Worm (Caenorhabditis elegans): ENCODE measurements around the gene pdha-1.

Gene pdha-1

DNA sequence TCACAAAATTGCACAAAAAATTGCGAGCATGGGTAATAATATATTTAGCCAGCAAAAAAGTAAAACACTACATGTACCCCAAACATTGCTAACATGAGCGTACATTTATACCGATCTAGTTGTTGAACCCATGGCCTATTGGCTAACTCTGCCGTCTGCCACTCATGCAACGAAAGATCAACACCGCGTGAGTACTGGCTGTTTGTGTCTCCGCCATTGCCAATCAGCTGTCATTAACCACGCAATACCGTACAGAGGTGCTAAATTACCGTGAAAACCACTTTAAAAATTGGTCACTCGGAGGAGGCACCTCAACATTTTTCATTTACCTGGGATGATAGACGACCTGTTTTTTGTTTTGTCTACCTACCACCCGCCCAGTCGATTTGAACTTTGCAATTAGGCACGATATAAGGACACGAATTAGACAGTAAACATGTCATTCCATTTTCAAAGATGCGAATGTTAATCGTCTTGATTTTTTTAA, 9.3 kb downstream of the pdha-1 start, which contains the start of gene K02C4.2 (continued):
- TF ChIP-seq dve-1 (tag; optimal IDR thresholded peaks at IDR 0.05; ENCODE audit: insufficient read depth) (peak; percentile 73), jun-1 (tag; optimal IDR thresholded peaks at IDR 0.05) (peak; percentile 31), fkh-10 (GFP tag; optimal IDR thresholded peaks at IDR 0.05) (no peak), pqm-1 (tag; optimal IDR thresholded peaks at IDR 0.05) (peak; percentile 28), ZK546.5 (tag; optimal IDR thresholded peaks at IDR 0.05) (no peak), F49E8.2 (tag; optimal IDR thresholded peaks at IDR 0.05; ENCODE audit: borderline replicate concordance) (peak; percentile 45), daf-12 (tag; optimal IDR thresholded peaks at IDR 0.05) (no peak), ceh-32 (tag; optimal IDR thresholded peaks at IDR 0.05; ENCODE audit: poor library complexity) (no peak), lir-3 (tag; optimal IDR thresholded peaks at IDR 0.05) (peak; percentile 64), php-3 (GFP tag; IDR thresholded peaks at IDR 0.05) (peak; percentile 78), D1046.2 (GFP tag; IDR thresholded peaks at IDR 0.05) (peak; percentile 88), nhr-237 (tag; optimal IDR thresholded peaks at IDR 0.05) (no peak), egl-27 (tag; optimal IDR thresholded peaks at IDR 0.05) (no peak), lim-7 (GFP tag; IDR thresholded peaks at IDR 0.05) (peak; percentile 92), daf-16 (GFP tag; optimal IDR thresholded peaks at IDR 0.05) (peak; percentile 70 to 89), daf-16 (tag; optimal IDR thresholded peaks at IDR 0.05) (peak; percentile 86), nhr-42 (GFP tag; IDR thresholded peaks at IDR 0.05) (peak; percentile 85), fos-1 (tag; optimal IDR thresholded peaks at IDR 0.05) (no peak), zag-1 (tag; optimal IDR thresholded peaks at IDR 0.05) (no peak), zip-11 (GFP tag; IDR thresholded peaks at IDR 0.05) (0 out of 2 replicates have a peak, but pooled peaks have one; percentile 17), lin-39 (tag; optimal IDR thresholded peaks at IDR 0.05) (no peak), lin-38 (GFP tag; IDR thresholded peaks at IDR 0.05) (peak; percentile 83), sdz-12 (GFP tag; optimal IDR thresholded peaks at IDR 0.05) (peak; percentile 72), dpl-1 (GFP tag; optimal IDR thresholded peaks at IDR 0.05) (peak; percentile 47), zfp-2 (tag; optimal IDR thresholded peaks at IDR 0.05) (peak; percentile 27), attf-4 (tag; optimal IDR thresholded peaks at IDR 0.05) (no peak), nhr-28 (tag; optimal IDR thresholded peaks at IDR 0.05) (peak; percentile 54), F26F4.8 (GFP tag; conservative IDR thresholded peaks at IDR 0.05) (peak; percentile 85), unc-39 (tag; optimal IDR thresholded peaks at IDR 0.05) (no peak), set-16 (GFP tag; IDR thresholded peaks at IDR 0.05) (no peak), mes-2 (tag; optimal IDR thresholded peaks at IDR 0.05; ENCODE audit: poor library complexity, severe bottlenecking) (peak; percentile 89), mdt-29 (GFP tag; IDR thresholded peaks at IDR 0.05) (peak; percentile 55; the same call in 1 of the 2 replicates), Y5F2A.4 (GFP tag; optimal IDR thresholded peaks at IDR 0.05) (peak; percentile 68), dmd-9 (GFP tag; IDR thresholded peaks at IDR 0.05) (no peak), ceh-28 (tag; optimal IDR thresholded peaks at IDR 0.05) (no peak), ceh-44 (GFP tag; IDR thresholded peaks at IDR 0.05) (no peak), F10B5.3 (tag; optimal IDR thresholded peaks at IDR 0.05) (peak; percentile 18), mxl-2 (GFP tag; conservative IDR thresholded peaks at IDR 0.05) (no peak), ctbp-1 (GFP tag; IDR thresholded peaks at IDR 0.05) (peak; percentile 47; the same call in 1 of the 2 replicates), rbr-2 (tag; optimal IDR thresholded peaks at IDR 0.05) (peak; percentile 62), Y48G9A.11 (GFP tag; IDR thresholded peaks at IDR 0.05) (peak; percentile 80; the same call in 1 of the 2 replicates), R02D3.7 (tag; optimal IDR thresholded peaks at IDR 0.05) (peak; percentile 41), nhr-25 (tag; optimal IDR thresholded peaks at IDR 0.05; ENCODE audit: borderline replicate concordance, insufficient read depth) (peak; percentile 52), pha-4 (GFP tag; IDR thresholded peaks at IDR 0.05) (peak; percentile 85), pha-4 (tag; optimal IDR thresholded peaks at IDR 0.05) (no peak), T26A8.4 (GFP tag; IDR thresholded peaks at IDR 0.05) (peak; percentile 84), ceh-20 (GFP tag; IDR thresholded peaks at IDR 0.05) (peak; percentile 79), mxl-3 (GFP tag; optimal IDR thresholded peaks at IDR 0.05) (peak; percentile 86), hmg-1.1 (GFP tag; IDR thresholded peaks at IDR 0.05) (peak; percentile 82), lin-1 (GFP tag; IDR thresholded peaks at IDR 0.05) (peak; percentile 42; the same call in 1 of the 2 replicates), aly-2 (tag; optimal IDR thresholded peaks at IDR 0.05) (no peak)
